Fruit fly (Drosophila melanogaster) whole organism, embryonic: Measurements from ENCODE around the gene CG1824.

Source experiments
- Ada2b ChIP-seq: fragments of 200-800 bp; sonication (Bioruptor generic); IDR thresholded peaks from 2 replicates; pipeline ENCODE4 v1.3.6; 2022; ENCODE audit warnings: missing biosample characterization, missing genetic modification characterization
- Bdp1 ChIP-seq: fragments of 200-800 bp; sonication (Bioruptor generic); optimal IDR thresholded peaks from 3 replicates; lab custom pipeline; 2016; ENCODE audit warnings: missing biosample characterization, missing genetic modification characterization
- BtbVII ChIP-seq: fragments of 200-800 bp; sonication (Bioruptor generic); optimal IDR thresholded peaks from 3 replicates; lab custom pipeline; 2017; ENCODE audit warnings: missing biosample characterization, mild to moderate bottlenecking, missing genetic modification characterization
- CG11560 ChIP-seq: fragments of 200-800 bp; sonication (Bioruptor generic); IDR thresholded peaks from 3 replicates; pipeline ENCODE4 v1.3.6; 2022; ENCODE audit warnings: missing biosample characterization, missing genetic modification characterization
- CG11696 ChIP-seq: fragments of 200-800 bp; sonication (Bioruptor generic); IDR thresholded peaks from 2 replicates; pipeline ENCODE4 v1.3.6; 2022; ENCODE audit warnings: missing biosample characterization, missing genetic modification characterization
- CG12155 ChIP-seq: fragments of 200-800 bp; sonication (Bioruptor generic); optimal IDR thresholded peaks from 3 replicates; lab custom pipeline; 2016; ENCODE audit warnings: missing biosample characterization, missing genetic modification characterization
- CG12219 ChIP-seq: fragments of 200-800 bp; sonication (Bioruptor generic); optimal IDR thresholded peaks from 3 replicates; lab custom pipeline; 2018; ENCODE audit warnings: missing biosample characterization, mild to moderate bottlenecking, missing genetic modification characterization
- CG1233 ChIP-seq: fragments of 200-800 bp; sonication (Bioruptor generic); optimal IDR thresholded peaks from 4 replicates; lab custom pipeline; 2018; ENCODE audit warnings: missing biosample characterization, mild to moderate bottlenecking, missing genetic modification characterization
- CG12659 ChIP-seq: fragments of 200-800 bp; sonication (Bioruptor generic); optimal IDR thresholded peaks from 3 replicates; lab custom pipeline; 2017; ENCODE audit warnings: mild to moderate bottlenecking, missing biosample characterization, missing genetic modification reagents, missing genetic modification characterization
- CG12769 ChIP-seq: fragments of 200-800 bp; sonication (Bioruptor generic); optimal IDR thresholded peaks from 2 replicates; lab custom pipeline; 2019; ENCODE audit warnings: missing biosample characterization, mild to moderate bottlenecking, missing genetic modification characterization, moderate library complexity
- CG3281 ChIP-seq: fragments of 200-800 bp; sonication (Bioruptor generic); optimal IDR thresholded peaks from 3 replicates; lab custom pipeline; 2017; ENCODE audit warnings: missing biosample characterization, mild to moderate bottlenecking, missing genetic modification characterization
- CG33213 ChIP-seq: fragments of 200-800 bp; sonication (Bioruptor generic); optimal IDR thresholded peaks from 3 replicates; lab custom pipeline; 2016; ENCODE audit warnings: missing biosample characterization, missing genetic modification characterization
- CG4282 ChIP-seq: fragments of 200-800 bp; sonication (Bioruptor generic); optimal IDR thresholded peaks from 2 replicates; lab custom pipeline; 2016; ENCODE audit warnings: missing biosample characterization, missing genetic modification characterization
- CG4730 ChIP-seq: fragments of 200-800 bp; sonication (Bioruptor generic); IDR thresholded peaks from 2 replicates; pipeline ENCODE4 v1.3.6; 2022; ENCODE audit warnings: missing biosample characterization, missing genetic modification characterization
- CG8924 ChIP-seq: fragments of 200-800 bp; optimal IDR thresholded peaks from 3 replicates; lab custom pipeline; 2019; ENCODE audit warnings: missing biosample characterization, mild to moderate bottlenecking, missing genetic modification characterization, moderate library complexity
- Dbx ChIP-seq: fragments of 200-800 bp; sonication (Bioruptor generic); IDR thresholded peaks from 3 replicates; pipeline ENCODE4 v1.3.6; 2022; ENCODE audit warnings: missing biosample characterization, missing genetic modification characterization
- Dek ChIP-seq: fragments of 200-800 bp; sonication (Bioruptor generic); optimal IDR thresholded peaks from 3 replicates; lab custom pipeline; 2019; ENCODE audit warnings: missing biosample characterization, mild to moderate bottlenecking, missing genetic modification characterization, moderate library complexity
- Dip2 ChIP-seq: fragments of 200-800 bp; sonication (Bioruptor generic); IDR thresholded peaks from 2 replicates; pipeline ENCODE4 v1.3.6; 2022; ENCODE audit warnings: missing biosample characterization, missing genetic modification characterization
- Drgx ChIP-seq: fragments of 200-800 bp; sonication (Bioruptor generic); IDR thresholded peaks from 2 replicates; pipeline ENCODE4 v1.3.6; 2022; ENCODE audit warnings: missing biosample characterization, missing genetic modification characterization
- Ets65A ChIP-seq: fragments of 200-800 bp; sonication (Bioruptor generic); peaks from one replicate; lab custom pipeline; 2016; ENCODE audit warnings: missing biosample characterization, missing genetic modification characterization
- HLH3B ChIP-seq: fragments of 200-800 bp; sonication (Bioruptor generic); IDR thresholded peaks from 2 replicates; pipeline ENCODE4 v1.3.6; 2022; ENCODE audit warnings: missing biosample characterization, missing genetic modification characterization
- Hand ChIP-seq: fragments of 200-800 bp; sonication (Bioruptor generic); optimal IDR thresholded peaks from 2 replicates; lab custom pipeline; 2017; ENCODE audit warnings: mild to moderate bottlenecking, missing biosample characterization, missing genetic modification reagents, missing genetic modification characterization
- Hey ChIP-seq: fragments of 200-800 bp; sonication (Bioruptor generic); optimal IDR thresholded peaks from 3 replicates; lab custom pipeline; 2018; ENCODE audit warnings: missing biosample characterization, mild to moderate bottlenecking, missing genetic modification characterization
- Hmx ChIP-seq: fragments of 200-800 bp; sonication (Bioruptor generic); optimal IDR thresholded peaks from 2 replicates; lab custom pipeline; 2016; ENCODE audit warnings: missing biosample characterization, missing genetic modification characterization
- Hr39 ChIP-seq: fragments of >200 bp; optimal IDR thresholded peaks from 2 replicates; lab custom pipeline; 2017
- Lhr ChIP-seq: fragments of 200-800 bp; sonication (Bioruptor generic); optimal IDR thresholded peaks from 3 replicates; lab custom pipeline; 2017; ENCODE audit warnings: mild to moderate bottlenecking, missing biosample characterization, missing genetic modification reagents, missing genetic modification characterization
- MBD-R2 ChIP-seq: fragments of 200-800 bp; sonication (Bioruptor generic); IDR thresholded peaks from 2 replicates; pipeline ENCODE4 v1.3.6; 2022; ENCODE audit warnings: missing biosample characterization, missing genetic modification characterization
- MESR4 ChIP-seq: fragments of 200-800 bp; sonication (Bioruptor generic); optimal IDR thresholded peaks from 2 replicates; lab custom pipeline; 2018; ENCODE audit warnings: missing biosample characterization, mild to moderate bottlenecking, missing genetic modification characterization, moderate library complexity
- Meics ChIP-seq: fragments of 200-800 bp; sonication (Bioruptor generic); optimal IDR thresholded peaks from 2 replicates; lab custom pipeline; 2017; ENCODE audit warnings: missing biosample characterization, mild to moderate bottlenecking, missing genetic modification characterization
- Myb ChIP-seq: fragments of 200-800 bp; sonication (Bioruptor generic); optimal IDR thresholded peaks from 2 replicates; lab custom pipeline; 2016; ENCODE audit warnings: missing biosample characterization, missing genetic modification characterization
- NK7.1 ChIP-seq: fragments of 200-800 bp; sonication (Bioruptor generic); optimal IDR thresholded peaks from 3 replicates; lab custom pipeline; 2016; ENCODE audit warnings: missing biosample characterization, missing genetic modification characterization
- Opbp ChIP-seq: fragments of 200-800 bp; sonication (Bioruptor generic); IDR thresholded peaks from 3 replicates; pipeline ENCODE4 v1.3.6; 2022; ENCODE audit warnings: missing biosample characterization, missing genetic modification characterization; ENCODE audit not compliant: partially characterized antibody
- Ptx1 ChIP-seq: fragments of 200-800 bp; sonication (Bioruptor generic); IDR thresholded peaks from 2 replicates; pipeline ENCODE4 v1.3.6; 2022; ENCODE audit warnings: missing biosample characterization, missing genetic modification characterization
- Vsx1 ChIP-seq: fragments of 200-800 bp; sonication (Bioruptor generic); optimal IDR thresholded peaks from 2 replicates; lab custom pipeline; 2017; ENCODE audit warnings: missing biosample characterization, mild to moderate bottlenecking, missing genetic modification characterization, missing genetic modification reagents
- bab2 ChIP-seq: fragments of 200-800 bp; sonication (Bioruptor generic); optimal IDR thresholded peaks from 2 replicates; lab custom pipeline; 2016; ENCODE audit warnings: missing biosample characterization, missing genetic modification characterization
- dan ChIP-seq: fragments of 200-800 bp; sonication (Bioruptor generic); IDR thresholded peaks from 2 replicates; pipeline ENCODE4 v1.3.6; 2022; ENCODE audit warnings: missing biosample characterization, missing genetic modification characterization
- dimm ChIP-seq: fragments of 200-800 bp; sonication (Bioruptor generic); IDR thresholded peaks from 2 replicates; pipeline ENCODE4 v1.3.6; 2022; ENCODE audit warnings: missing biosample characterization, missing genetic modification characterization
- dmrt99B ChIP-seq: fragments of 200-800 bp; sonication (Bioruptor generic); optimal IDR thresholded peaks from 2 replicates; lab custom pipeline; 2018; ENCODE audit warnings: missing biosample characterization, mild to moderate bottlenecking, missing genetic modification characterization, moderate library complexity
- fru ChIP-seq: fragments of >200 bp; optimal IDR thresholded peaks from 2 replicates; lab custom pipeline; 2017
- fu2 ChIP-seq: fragments of 200-800 bp; sonication (Bioruptor generic); optimal IDR thresholded peaks from 2 replicates; lab custom pipeline; 2016; ENCODE audit warnings: missing biosample characterization, missing genetic modification characterization
- inv ChIP-seq: fragments of 200-800 bp; sonication (Bioruptor generic); IDR thresholded peaks from 2 replicates; pipeline ENCODE4 v1.3.6; 2022; ENCODE audit warnings: missing biosample characterization, missing genetic modification characterization; ENCODE audit not compliant: partially characterized antibody
- maf-S ChIP-seq: fragments of 200-800 bp; sonication (Bioruptor generic); optimal IDR thresholded peaks from 2 replicates; lab custom pipeline; 2016; ENCODE audit warnings: missing biosample characterization, missing genetic modification characterization
- nau ChIP-seq: fragments of 200-800 bp; sonication (Bioruptor generic); optimal IDR thresholded peaks from 3 replicates; lab custom pipeline; 2017; ENCODE audit warnings: missing biosample characterization, mild to moderate bottlenecking, missing genetic modification characterization, missing genetic modification reagents
- odd ChIP-seq: fragments of 200-800 bp; sonication (Bioruptor generic); optimal IDR thresholded peaks from 2 replicates; lab custom pipeline; 2017; ENCODE audit warnings: missing biosample characterization, mild to moderate bottlenecking, missing genetic modification characterization
- stwl ChIP-seq: fragments of 200-800 bp; sonication (Bioruptor generic); optimal IDR thresholded peaks from 3 replicates; lab custom pipeline; 2018; ENCODE audit warnings: missing biosample characterization, mild to moderate bottlenecking, missing genetic modification characterization, moderate library complexity
- tna ChIP-seq: fragments of 200-800 bp; sonication (Bioruptor generic); IDR thresholded peaks from 2 replicates; pipeline ENCODE4 v1.3.6; 2022; ENCODE audit warnings: missing biosample characterization, missing genetic modification characterization; ENCODE audit not compliant: partially characterized antibody
- trh ChIP-seq: fragments of 200-800 bp; sonication (Bioruptor generic); optimal IDR thresholded peaks from 2 replicates; lab custom pipeline; 2016; ENCODE audit warnings: missing biosample characterization, missing genetic modification characterization
- ttk ChIP-seq: fragments of 200-800 bp; sonication (Bioruptor generic); IDR thresholded peaks from 2 replicates; pipeline ENCODE4 v2.1.2; 2022; ENCODE audit warnings: missing biosample characterization, missing genetic modification characterization
- unc-4 ChIP-seq: fragments of 200-800 bp; sonication (Bioruptor generic); IDR thresholded peaks from 2 replicates; pipeline ENCODE4 v1.3.6; 2022; ENCODE audit warnings: missing biosample characterization, missing genetic modification characterization; ENCODE audit not compliant: partially characterized antibody
- vfl ChIP-seq: fragments of 200-800 bp; sonication (Bioruptor generic); optimal IDR thresholded peaks from 2 replicates; lab custom pipeline; 2016; ENCODE audit warnings: missing biosample characterization, missing genetic modification characterization
- wdn ChIP-seq: fragments of 200-800 bp; sonication (Bioruptor generic); IDR thresholded peaks from 2 replicates; pipeline ENCODE4 v1.3.6; 2022; ENCODE audit warnings: missing biosample characterization, missing genetic modification characterization
- zen2 ChIP-seq: fragments of 200-800 bp; sonication (Bioruptor generic); IDR thresholded peaks from 3 replicates; pipeline ENCODE4 v1.3.6; 2022; ENCODE audit warnings: missing biosample characterization, missing genetic modification characterization; ENCODE audit not compliant: partially characterized antibody

The CG1824 gene

dm6 chrX:12567663-12568062, 27.8 kb downstream of the CG1824 start (continued):
- TF ChIP-seq CG4282 (no peak), Bdp1 (GFP tag; lab: Kevin White, UChicago) (no peak), Ets65A (GFP tag; lab: Kevin White, UChicago) (no peak), CG3281 (GFP tag; lab: Kevin White, UChicago) (peak; percentile 87), Ada2b (GFP tag; lab: Robert Waterston, UW) (peak; percentile 82), NK7.1 (GFP tag; lab: Kevin White, UChicago) (no peak), CG12659 (GFP tag; lab: Kevin White, UChicago) (peak; percentile 74), Drgx (GFP tag; lab: Robert Waterston, UW) (peak; percentile 83), MBD-R2 (peak; percentile 47; the same call in 1 of the 2 replicates), Hey (tag; lab: Kevin White, UChicago) (no peak), BtbVII (GFP tag; lab: Kevin White, UChicago) (peak; percentile 86), unc-4 (GFP tag; lab: Robert Waterston, UW) (no peak), tna (GFP tag; lab: Robert Waterston, UW) (no peak), stwl (tag; lab: Kevin White, UChicago) (no peak), dan (GFP tag; lab: Robert Waterston, UW) (no peak), CG4730 (GFP tag; lab: Robert Waterston, UW) (peak; percentile 50; the same call in 1 of the 2 replicates), dmrt99B (peak; percentile 88), CG11560 (tag; lab: Robert Waterston, UW) (peak; percentile 46; the same call in 1 of the 3 replicates), fu2 (GFP tag; lab: Kevin White, UChicago) (no peak), Dek (tag; lab: Kevin White, UChicago) (peak; percentile 90), Dip2 (no peak), Hmx (GFP tag; lab: Kevin White, UChicago) (no peak), ttk (GFP tag; lab: Robert Waterston, UW) (peak; percentile 70; the same call in 1 of the 2 replicates), Lhr (GFP tag; lab: Kevin White, UChicago) (no peak), Ptx1 (peak; percentile 75), fru (lab: Kevin White, UChicago) (no peak), inv (GFP tag; lab: Robert Waterston, UW) (no peak), wdn (GFP tag; lab: Robert Waterston, UW) (peak; percentile 72), CG12155 (GFP tag; lab: Kevin White, UChicago) (peak; percentile 50), CG12219 (GFP tag; lab: Kevin White, UChicago) (peak; percentile 45), HLH3B (GFP tag; lab: Robert Waterston, UW) (peak; percentile 88), odd (GFP tag; lab: Kevin White, UChicago) (peak; percentile 68), CG1233 (GFP tag; lab: Kevin White, UChicago) (peak; percentile 74), Vsx1 (GFP tag; lab: Kevin White, UChicago) (peak; percentile 27), nau (GFP tag; lab: Kevin White, UChicago) (peak; percentile 45), Myb (no peak), CG8924 (tag; lab: Kevin White, UChicago) (peak; percentile 87), MESR4 (GFP tag; lab: Kevin White, UChicago) (no peak), CG12769 (peak; percentile 1), CG11696 (0 out of 2 replicates have a peak, but pooled peaks have one; percentile 38), Hand (GFP tag; lab: Kevin White, UChicago) (peak; percentile 93), trh (no peak), vfl (GFP tag; lab: Kevin White, UChicago) (no peak), dimm (GFP tag; lab: Robert Waterston, UW) (peak; percentile 45; the same call in 1 of the 2 replicates), Opbp (GFP tag; lab: Robert Waterston, UW) (no peak), maf-S (GFP tag; lab: Kevin White, UChicago) (no peak), Meics (GFP tag; lab: Kevin White, UChicago) (peak; percentile 88), Dbx (GFP tag; lab: Robert Waterston, UW) (peak; percentile 86), CG33213 (GFP tag; lab: Kevin White, UChicago) (no peak), Hr39 (lab: Kevin White, UChicago) (no peak), zen2 (GFP tag; lab: Robert Waterston, UW) (no peak), bab2 (no peak)
